Fruit fly (Drosophila melanogaster) whole organism, adult: Measurements from ENCODE around the gene Ank.
A peak's percentile ranks its signal among the peaks of the same experiment; 100 is the strongest.

Source experiments
- CG11617 ChIP-seq: fragments of 200-800 bp; sonication (Bioruptor generic); optimal IDR thresholded peaks from 2 replicates; lab custom pipeline; 2017; ENCODE audit warnings: mild to moderate bottlenecking, missing biosample characterization, missing genetic modification reagents, missing genetic modification characterization
- CG12768 ChIP-seq: fragments of 200-800 bp; sonication (Bioruptor generic); optimal IDR thresholded peaks from 2 replicates; lab custom pipeline; 2017; ENCODE audit warnings: missing biosample characterization, missing genetic modification characterization, mild to moderate bottlenecking, moderate library complexity, missing genetic modification reagents
- CG14711 ChIP-seq: fragments of 200-800 bp; sonication (Bioruptor generic); optimal IDR thresholded peaks from 2 replicates; lab custom pipeline; 2018; ENCODE audit warnings: missing biosample characterization, mild to moderate bottlenecking, missing genetic modification characterization, moderate library complexity
- CG1620 ChIP-seq: fragments of 200-800 bp; sonication (Bioruptor generic); optimal IDR thresholded peaks from 2 replicates; lab custom pipeline; 2016; ENCODE audit warnings: missing biosample characterization, missing genetic modification characterization
- CG33017 ChIP-seq: fragments of 200-800 bp; sonication (Bioruptor generic); optimal IDR thresholded peaks from 2 replicates; lab custom pipeline; 2018; ENCODE audit warnings: missing biosample characterization, mild to moderate bottlenecking, missing genetic modification characterization, moderate library complexity
- CG5204 ChIP-seq: fragments of 200-800 bp; sonication (Bioruptor generic); optimal IDR thresholded peaks from 2 replicates; lab custom pipeline; 2016; ENCODE audit warnings: missing biosample characterization, missing genetic modification characterization
- CG7045 ChIP-seq: fragments of 200-800 bp; sonication (Bioruptor generic); optimal IDR thresholded peaks from 2 replicates; lab custom pipeline; 2017; ENCODE audit warnings: missing biosample characterization, mild to moderate bottlenecking, missing genetic modification characterization
- CG7101 ChIP-seq: fragments of 200-800 bp; sonication (Bioruptor generic); optimal IDR thresholded peaks from 2 replicates; lab custom pipeline; 2018; ENCODE audit warnings: missing biosample characterization, mild to moderate bottlenecking, missing genetic modification characterization, moderate library complexity
- Clk ChIP-seq: fragments of 200-800 bp; sonication (Bioruptor generic); optimal IDR thresholded peaks from 2 replicates; lab custom pipeline; 2017; ENCODE audit warnings: missing biosample characterization, missing genetic modification characterization
- Crg-1 ChIP-seq: fragments of 200-800 bp; sonication (Bioruptor generic); optimal IDR thresholded peaks from 2 replicates; lab custom pipeline; 2016; ENCODE audit warnings: missing biosample characterization, missing genetic modification characterization
- Hr96 ChIP-seq: fragments of 200-800 bp; sonication (Bioruptor generic); optimal IDR thresholded peaks from 2 replicates; lab custom pipeline; 2016; ENCODE audit warnings: missing biosample characterization, missing genetic modification characterization
- Mnt ChIP-seq: fragments of 200-800 bp; sonication (Bioruptor generic); optimal IDR thresholded peaks from 2 replicates; lab custom pipeline; 2016; ENCODE audit warnings: missing biosample characterization, mild to moderate bottlenecking, missing genetic modification characterization
- bab1 ChIP-seq: fragments of 200-800 bp; sonication (Bioruptor generic); optimal IDR thresholded peaks from 3 replicates; lab custom pipeline; 2019; ENCODE audit warnings: missing biosample characterization, mild to moderate bottlenecking, missing genetic modification characterization, moderate library complexity
- cic ChIP-seq: fragments of 200-800 bp; sonication (Bioruptor generic); optimal IDR thresholded peaks from 2 replicates; lab custom pipeline; 2017; ENCODE audit warnings: missing biosample characterization, mild to moderate bottlenecking, missing genetic modification characterization, moderate library complexity
- cnc ChIP-seq, 2 experiments: fragments of >200 bp; optimal IDR thresholded peaks; 2 replicates each; lab custom pipeline; 2017
- kay ChIP-seq: fragments of 200-800 bp; sonication (Bioruptor generic); peaks from one replicate; lab custom pipeline; 2016; ENCODE audit warnings: missing biosample characterization, missing genetic modification characterization, borderline replicate concordance
- ovo ChIP-seq: fragments of 200-800 bp; sonication (Bioruptor generic); optimal IDR thresholded peaks from 2 replicates; lab custom pipeline; 2016; ENCODE audit warnings: missing biosample characterization, missing genetic modification characterization
- pad ChIP-seq: fragments of 200-800 bp; sonication (Bioruptor generic); optimal IDR thresholded peaks from 3 replicates; lab custom pipeline; 2017; ENCODE audit warnings: missing biosample characterization, missing genetic modification characterization, mild to moderate bottlenecking, moderate library complexity, missing genetic modification reagents
- tj ChIP-seq: fragments of 200-800 bp; sonication (Bioruptor generic); optimal IDR thresholded peaks from 3 replicates; lab custom pipeline; 2017; ENCODE audit warnings: missing biosample characterization, mild to moderate bottlenecking, missing genetic modification characterization, moderate library complexity
- toe ChIP-seq: fragments of 200-800 bp; sonication (Bioruptor generic); optimal IDR thresholded peaks from 2 replicates; lab custom pipeline; 2016; ENCODE audit warnings: missing biosample characterization, missing genetic modification characterization

The Ank gene

DNA sequence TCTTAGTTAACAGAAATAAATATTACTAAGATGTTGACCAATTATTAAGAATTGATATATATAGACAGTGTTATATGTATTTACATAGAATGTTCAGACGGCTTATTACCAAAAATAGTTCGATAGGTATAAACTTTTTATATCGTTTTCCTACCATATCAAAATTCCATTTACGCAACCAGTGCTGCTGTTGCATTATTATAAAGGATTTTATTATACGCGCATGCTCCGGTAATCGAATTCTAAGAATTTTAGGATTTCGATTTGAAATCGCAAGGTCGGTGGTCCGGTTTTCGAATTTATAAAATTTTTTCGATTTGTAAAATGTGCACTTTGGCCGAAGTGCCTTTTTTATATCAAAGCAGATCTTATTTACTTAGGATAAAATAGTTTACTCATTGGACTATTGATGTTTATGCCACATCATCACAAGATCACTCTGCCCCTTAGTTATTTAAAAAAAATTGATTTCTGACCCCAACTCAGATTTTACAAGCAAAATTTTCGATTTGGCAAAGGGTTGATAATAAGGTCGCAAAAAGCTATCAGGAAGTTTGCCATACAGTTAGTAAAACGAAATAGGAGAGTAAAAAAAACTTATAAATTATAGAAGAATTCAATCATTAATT lies at the start of gene Ank:
Ank (minus strand) TSS at position 206 of the 629 bp plus-strand sequence.
- TF ChIP-seq kay (GFP tag; lab: Kevin White, UChicago) (peak; percentile 66), bab1 (GFP tag; lab: Kevin White, UChicago) (no peak), Crg-1 (no peak), tj (GFP tag; lab: Kevin White, UChicago) (peak; percentile 24), CG5204 (GFP tag; lab: Kevin White, UChicago) (peak; percentile 9), CG12768 (GFP tag; lab: Kevin White, UChicago) (peak; percentile 4), ovo (no peak)

DNA sequence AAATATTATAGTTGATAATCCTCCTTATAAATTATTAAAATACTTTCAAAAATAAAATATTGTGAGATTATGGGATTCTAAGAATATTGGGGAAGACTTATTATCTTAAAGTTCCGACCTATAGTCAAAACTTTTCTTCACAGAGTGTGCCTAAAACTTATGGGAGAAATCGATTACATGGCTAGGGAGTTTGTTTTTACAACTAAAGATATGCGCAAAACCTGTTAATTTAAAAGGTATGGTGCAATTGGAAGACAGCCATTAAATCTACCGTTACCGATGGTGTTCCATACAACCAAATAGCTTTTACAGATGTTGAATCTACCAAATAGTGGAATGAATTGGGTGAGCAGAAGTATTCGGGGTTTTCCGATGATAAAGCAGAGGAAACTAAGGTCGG lies 45.6 kb upstream of the Ank start, which contains the start of gene CG33978:
CG33978 (minus strand) TSS at position 395 of the 400 bp plus-strand sequence.
- TF ChIP-seq tj (GFP tag; lab: Kevin White, UChicago) (no peak), Mnt (GFP tag; lab: Kevin White, UChicago) (no peak), cic (GFP tag; lab: Kevin White, UChicago) (no peak), CG7045 (no peak), bab1 (GFP tag; lab: Kevin White, UChicago) (no peak), ovo (no peak)

DNA sequence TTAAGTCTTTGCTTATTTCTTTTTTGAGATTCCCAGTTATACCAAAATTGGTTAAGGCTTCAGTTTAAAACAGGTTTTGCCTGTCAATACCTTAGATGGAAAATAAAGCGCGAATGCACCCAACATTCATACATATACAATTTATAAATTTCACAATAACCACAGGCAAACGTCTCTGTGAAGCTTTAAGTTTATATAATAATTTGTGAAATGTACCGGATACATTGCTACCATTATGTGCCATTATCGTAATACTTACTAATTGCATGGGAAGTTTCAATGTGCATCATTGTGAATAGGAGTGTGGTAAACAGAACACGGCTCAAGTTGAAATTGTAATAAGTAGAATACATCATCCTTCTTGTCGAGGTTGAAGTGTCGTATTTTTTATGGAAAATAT lies 44.9 kb upstream of the Ank start:
- TF ChIP-seq cic (GFP tag; lab: Kevin White, UChicago) (no peak), kay (GFP tag; lab: Kevin White, UChicago) (peak; percentile 63)

DNA sequence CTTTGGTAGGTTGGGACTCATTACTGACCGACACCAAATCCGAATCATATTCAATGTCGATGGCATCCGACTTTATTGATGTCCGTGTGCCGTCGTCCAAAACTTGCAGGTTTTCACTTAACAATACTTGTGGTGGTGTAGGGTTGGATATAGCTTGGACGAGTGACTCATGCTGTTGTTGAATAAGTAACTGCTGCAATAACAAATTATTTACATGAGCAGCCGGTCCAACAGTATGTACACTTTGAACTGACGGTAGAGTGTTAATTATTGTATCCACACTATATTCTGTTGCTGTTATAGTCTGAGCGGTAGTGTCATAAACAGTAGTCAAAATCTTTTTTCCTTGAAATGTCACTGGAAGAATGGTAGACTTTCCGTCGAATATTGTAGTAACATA lies 37.9 kb upstream of the Ank start:
- TF ChIP-seq pad (GFP tag; lab: Kevin White, UChicago) (no peak), cic (GFP tag; lab: Kevin White, UChicago) (no peak), CG11617 (GFP tag; lab: Kevin White, UChicago) (no peak), CG12768 (GFP tag; lab: Kevin White, UChicago) (no peak), Crg-1 (no peak), kay (GFP tag; lab: Kevin White, UChicago) (no peak), Clk (GFP tag; lab: Kevin White, UChicago) (no peak), bab1 (GFP tag; lab: Kevin White, UChicago) (no peak), CG33017 (no peak), toe (GFP tag; lab: Kevin White, UChicago) (no peak), CG1620 (GFP tag; lab: Kevin White, UChicago) (no peak)

DNA sequence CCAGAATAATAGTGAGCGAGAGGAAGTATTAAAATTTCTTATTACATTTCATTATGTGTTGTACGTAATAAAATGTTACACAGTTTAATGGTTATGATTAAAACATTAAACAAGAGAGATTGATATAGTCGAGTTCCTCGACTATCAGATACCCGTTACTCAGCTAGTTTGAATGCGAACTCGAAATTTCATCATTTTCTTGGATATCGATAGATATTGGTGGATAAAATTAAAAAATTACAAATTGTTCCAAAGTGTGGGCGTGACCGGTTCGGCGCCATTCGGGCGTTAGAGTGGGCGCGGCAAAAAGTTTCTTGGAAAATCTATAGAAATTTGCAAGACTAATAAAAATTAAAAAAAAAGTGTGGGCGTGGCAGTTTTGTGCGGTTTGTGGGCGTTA lies 35.5 kb upstream of the Ank start:
- TF ChIP-seq CG5204 (GFP tag; lab: Kevin White, UChicago) (no peak), toe (GFP tag; lab: Kevin White, UChicago) (no peak), CG7101 (tag; lab: Kevin White, UChicago) (no peak), pad (GFP tag; lab: Kevin White, UChicago) (no peak), CG11617 (GFP tag; lab: Kevin White, UChicago) (no peak), Mnt (GFP tag; lab: Kevin White, UChicago) (no peak), Crg-1 (no peak), Hr96 (GFP tag; lab: Kevin White, UChicago) (no peak), CG7045 (no peak), CG12768 (GFP tag; lab: Kevin White, UChicago) (no peak), CG33017 (no peak), ovo (no peak), cnc (optimal IDR thresholded peaks at IDR 0.05; lab: Kevin White, UChicago) (no peak), kay (GFP tag; lab: Kevin White, UChicago) (no peak)

DNA sequence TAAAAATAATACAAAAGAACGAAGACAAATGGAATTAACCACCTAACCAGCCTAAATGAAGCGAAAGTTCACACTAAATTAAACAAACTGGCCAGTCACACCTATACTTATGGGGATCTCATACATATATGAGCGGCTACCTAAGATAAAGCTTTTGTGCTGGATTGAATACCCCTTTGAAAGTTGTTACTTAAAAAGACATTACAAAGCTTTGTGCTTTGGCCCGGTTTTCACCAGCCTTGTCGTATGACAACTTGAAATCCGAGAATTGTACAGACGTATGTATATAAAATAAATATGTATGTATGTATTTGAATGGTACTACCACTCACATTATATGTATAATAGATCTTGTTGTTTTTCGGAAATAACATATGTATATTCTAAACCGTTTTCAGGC lies 26.3 kb upstream of the Ank start, which contains the start of gene CG31997:
CG31997 (minus strand) TSS at position 84 of the 400 bp plus-strand sequence.
- peak; percentile 47 for TF ChIP-seq pad (GFP tag; lab: Kevin White, UChicago)
- no peak for TF ChIP-seq CG14711 (tag; lab: Kevin White, UChicago)
- TF ChIP-seq kay (GFP tag; lab: Kevin White, UChicago), result peak; percentile 16

DNA sequence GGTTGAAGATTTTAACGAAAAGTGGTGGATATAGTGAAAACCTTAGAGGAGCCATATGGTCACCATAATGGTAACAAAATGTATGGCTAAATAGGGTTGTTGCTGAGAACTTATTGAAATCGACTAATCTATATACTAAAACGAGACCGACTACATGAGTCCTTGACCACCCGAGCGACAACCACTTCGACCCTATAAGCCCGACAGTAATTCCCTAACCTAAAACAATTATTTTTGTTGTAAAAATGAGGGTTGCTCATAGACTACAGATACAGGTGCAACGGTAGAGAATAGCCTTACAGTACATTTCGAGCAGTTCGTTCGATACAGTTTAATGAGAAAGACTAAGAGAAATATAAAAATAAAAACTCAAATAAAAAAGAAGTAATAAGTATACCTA lies 20.8 kb upstream of the Ank start, which contains the start of gene CG32006:
CG32006 (plus strand) TSS at position 312 of the 400 bp plus-strand sequence.
- no peak for TF ChIP-seq ovo
- no peak for TF ChIP-seq CG5204 (GFP tag; lab: Kevin White, UChicago)
- no peak for TF ChIP-seq toe (GFP tag; lab: Kevin White, UChicago)
- no peak for TF ChIP-seq CG11617 (GFP tag; lab: Kevin White, UChicago)
- no peak for TF ChIP-seq CG7101 (tag; lab: Kevin White, UChicago)
- TF ChIP-seq cnc (optimal IDR thresholded peaks at IDR 0.05; lab: Kevin White, UChicago), result no peak
- TF ChIP-seq Mnt (GFP tag; lab: Kevin White, UChicago), result no peak
- TF ChIP-seq CG33017, result no peak
- TF ChIP-seq CG7045, result no peak
